Fruit fly (Drosophila melanogaster) whole organism, embryonic: ENCODE data around the gene CG5835.

ENCODE experiments used
- CG12155 ChIP-seq: fragments of 200-800 bp; sonication (Bioruptor generic); optimal IDR thresholded peaks from 3 replicates; lab custom pipeline; 2016; ENCODE audit warnings: missing biosample characterization, missing genetic modification characterization
- CG13894 ChIP-seq: fragments of 200-800 bp; sonication (Bioruptor generic); optimal IDR thresholded peaks from 3 replicates; lab custom pipeline; 2018; ENCODE audit warnings: missing biosample characterization, mild to moderate bottlenecking, missing genetic modification characterization, moderate library complexity
- CG16813 ChIP-seq: fragments of 200-800 bp; sonication (Bioruptor generic); IDR thresholded peaks from 3 replicates; pipeline ENCODE4 v1.3.6; 2022; ENCODE audit warnings: missing biosample characterization, missing genetic modification characterization; ENCODE audit not compliant: partially characterized antibody
- CG17829 ChIP-seq: fragments of 200-800 bp; optimal IDR thresholded peaks from 2 replicates; lab custom pipeline; 2019; ENCODE audit warnings: missing biosample characterization, mild to moderate bottlenecking, missing genetic modification characterization, moderate library complexity
- CG2116 ChIP-seq: fragments of 200-800 bp; sonication (Bioruptor generic); optimal IDR thresholded peaks from 3 replicates; lab custom pipeline; 2018; ENCODE audit warnings: missing biosample characterization, mild to moderate bottlenecking, missing genetic modification characterization
- CG6175 ChIP-seq: fragments of 200-800 bp; sonication (Bioruptor generic); IDR thresholded peaks from 3 replicates; pipeline ENCODE4 v1.3.6; 2022; ENCODE audit warnings: missing biosample characterization, missing genetic modification characterization
- CG7372 ChIP-seq: fragments of 200-800 bp; sonication (Bioruptor generic); IDR thresholded peaks from 2 replicates; pipeline ENCODE4 v1.3.6; 2022; ENCODE audit warnings: missing biosample characterization, missing genetic modification characterization
- CG7745 ChIP-seq: fragments of 200-800 bp; sonication (Bioruptor generic); optimal IDR thresholded peaks from 2 replicates; lab custom pipeline; 2018; ENCODE audit warnings: missing biosample characterization, mild to moderate bottlenecking, missing genetic modification characterization, moderate library complexity
- Camta ChIP-seq: fragments of 200-800 bp; sonication (Bioruptor generic); optimal IDR thresholded peaks from 2 replicates; lab custom pipeline; 2016; ENCODE audit warnings: missing biosample characterization, missing genetic modification characterization
- ERR ChIP-seq: fragments of 200-800 bp; sonication (Bioruptor generic); optimal IDR thresholded peaks from 2 replicates; lab custom pipeline; 2016; ENCODE audit warnings: missing biosample characterization, missing genetic modification characterization
- Hey ChIP-seq: fragments of 200-800 bp; sonication (Bioruptor generic); optimal IDR thresholded peaks from 3 replicates; lab custom pipeline; 2018; ENCODE audit warnings: missing biosample characterization, mild to moderate bottlenecking, missing genetic modification characterization
- Hr78 ChIP-seq, 2 experiments: fragments of 200-800 bp in 1 of 2; fragments of >200 bp in 1 of 2; sonication (Bioruptor generic) in 1 of 2; optimal IDR thresholded peaks; 2 replicates each; lab custom pipeline; 2017 to 2019; ENCODE audit warnings: missing biosample characterization in 2 of 2, missing genetic modification characterization in 2 of 2, mild to moderate bottlenecking in 1 of 2, moderate library complexity in 1 of 2
- Med ChIP-seq: fragments of 200-800 bp; sonication (Bioruptor generic); peaks from one replicate; lab custom pipeline; 2016; ENCODE audit warnings: missing biosample characterization, missing genetic modification characterization, mild to moderate bottlenecking, inconsistent platforms, moderate library complexity
- NFAT ChIP-seq: fragments of 200-800 bp; sonication (Bioruptor generic); IDR thresholded peaks from 2 replicates; pipeline ENCODE4 v1.3.6; 2022; ENCODE audit warnings: missing biosample characterization, missing genetic modification characterization
- Nf-YA ChIP-seq: fragments of 200-800 bp; sonication (Bioruptor generic); IDR thresholded peaks from 2 replicates; pipeline ENCODE4 v1.3.6; 2022; ENCODE audit warnings: missing biosample characterization, missing genetic modification characterization
- Nf-YC ChIP-seq: fragments of 200-800 bp; optimal IDR thresholded peaks from 3 replicates; lab custom pipeline; 2019; ENCODE audit warnings: missing biosample characterization, mild to moderate bottlenecking, missing genetic modification characterization, moderate library complexity
- Oli ChIP-seq: fragments of 200-800 bp; sonication (Bioruptor generic); optimal IDR thresholded peaks from 2 replicates; lab custom pipeline; 2018; ENCODE audit warnings: missing biosample characterization, mild to moderate bottlenecking, missing genetic modification characterization, moderate library complexity
- Rx ChIP-seq: fragments of 200-800 bp; sonication (Bioruptor generic); IDR thresholded peaks from 2 replicates; pipeline ENCODE4 v1.3.6; 2022; ENCODE audit warnings: missing biosample characterization, missing genetic modification characterization
- Scr ChIP-seq: fragments of 200-800 bp; sonication (Bioruptor generic); IDR thresholded peaks from 2 replicates; pipeline ENCODE4 v1.3.6; 2022; ENCODE audit warnings: missing biosample characterization, missing genetic modification characterization; ENCODE audit not compliant: partially characterized antibody
- abd-A ChIP-seq: fragments of 200-800 bp; sonication (Bioruptor generic); optimal IDR thresholded peaks from 3 replicates; lab custom pipeline; 2019; ENCODE audit warnings: missing biosample characterization, mild to moderate bottlenecking, missing genetic modification characterization, moderate library complexity
- ac ChIP-seq: fragments of 200-800 bp; sonication (Bioruptor generic); optimal IDR thresholded peaks from 3 replicates; lab custom pipeline; 2017; ENCODE audit warnings: missing biosample characterization, mild to moderate bottlenecking, missing genetic modification characterization
- az2 ChIP-seq: fragments of 200-800 bp; sonication (Bioruptor generic); optimal IDR thresholded peaks from 3 replicates; lab custom pipeline; 2016; ENCODE audit warnings: missing biosample characterization, missing genetic modification characterization
- crol ChIP-seq: fragments of 200-800 bp; sonication (Bioruptor generic); IDR thresholded peaks from 2 replicates; pipeline ENCODE4 v1.3.6; 2022; ENCODE audit warnings: missing biosample characterization, missing genetic modification characterization
- crp ChIP-seq, 2 experiments: fragments of 200-800 bp; sonication (Bioruptor generic); optimal IDR thresholded peaks; 2 replicates in 1 of 2; 3 replicates in 1 of 2; lab custom pipeline; 2017; ENCODE audit warnings: missing biosample characterization in 2 of 2, missing genetic modification characterization in 2 of 2, mild to moderate bottlenecking in 1 of 2, moderate library complexity in 1 of 2
- esg ChIP-seq: fragments of 200-800 bp; sonication (Bioruptor generic); conservative IDR thresholded peaks from 2 replicates; pipeline ENCODE4 v1.3.6; 2022; ENCODE audit warnings: missing biosample characterization, missing genetic modification characterization
- fd102C ChIP-seq: fragments of 200-800 bp; sonication (Bioruptor generic); optimal IDR thresholded peaks from 2 replicates; lab custom pipeline; 2018; ENCODE audit warnings: missing biosample characterization, mild to moderate bottlenecking, missing genetic modification characterization, moderate library complexity
- fd96Cb ChIP-seq: fragments of 200-800 bp; sonication (Bioruptor generic); optimal IDR thresholded peaks from 2 replicates; lab custom pipeline; 2018; ENCODE audit warnings: missing biosample characterization, mild to moderate bottlenecking, missing genetic modification characterization, moderate library complexity
- fu2 ChIP-seq: fragments of 200-800 bp; sonication (Bioruptor generic); optimal IDR thresholded peaks from 2 replicates; lab custom pipeline; 2016; ENCODE audit warnings: missing biosample characterization, missing genetic modification characterization
- kay ChIP-seq: fragments of 200-800 bp; sonication (Bioruptor generic); optimal IDR thresholded peaks from 2 replicates; lab custom pipeline; 2016; ENCODE audit warnings: missing biosample characterization, missing genetic modification characterization
- kni ChIP-seq: fragments of 200-800 bp; sonication (Bioruptor generic); optimal IDR thresholded peaks from 3 replicates; lab custom pipeline; 2017; ENCODE audit warnings: mild to moderate bottlenecking, missing biosample characterization, missing genetic modification reagents, missing genetic modification characterization
- knrl ChIP-seq: fragments of 200-800 bp; sonication (Bioruptor generic); IDR thresholded peaks from 3 replicates; pipeline ENCODE4 v1.3.6; 2022; ENCODE audit warnings: missing biosample characterization, missing genetic modification characterization; ENCODE audit not compliant: partially characterized antibody
- mirr ChIP-seq: fragments of 200-800 bp; sonication (Bioruptor generic); optimal IDR thresholded peaks from 3 replicates; lab custom pipeline; 2018; ENCODE audit warnings: missing biosample characterization, mild to moderate bottlenecking, missing genetic modification characterization
- oc ChIP-seq: fragments of 200-800 bp; sonication (Bioruptor generic); optimal IDR thresholded peaks from 2 replicates; lab custom pipeline; 2018; ENCODE audit warnings: missing biosample characterization, mild to moderate bottlenecking, missing genetic modification characterization, moderate library complexity
- otp ChIP-seq: fragments of 200-800 bp; sonication (Bioruptor generic); IDR thresholded peaks from 3 replicates; pipeline ENCODE4, ENCODE4 v1.3.6; 2022; ENCODE audit warnings: missing biosample characterization, missing genetic modification characterization
- rib ChIP-seq: fragments of 200-800 bp; sonication (Bioruptor generic); IDR thresholded peaks from 2 replicates; pipeline ENCODE4 v1.3.6; 2022; ENCODE audit warnings: missing biosample characterization, missing genetic modification characterization
- sc ChIP-seq, 3 experiments: fragments of >200 bp in 2 of 3; fragments of 200-800 bp in 1 of 3; sonication (Bioruptor generic) in 1 of 3; optimal IDR thresholded peaks; 2 replicates in 2 of 3; 3 replicates in 1 of 3; lab custom pipeline; 2017; ENCODE audit warnings: mild to moderate bottlenecking in 1 of 3, missing biosample characterization in 1 of 3, missing genetic modification characterization in 1 of 3, missing genetic modification reagents in 1 of 3
- sens ChIP-seq: fragments of 200-800 bp; sonication (Bioruptor generic); peaks from one replicate; lab custom pipeline; 2016; ENCODE audit warnings: missing biosample characterization, missing genetic modification characterization
- slbo ChIP-seq: fragments of 200-800 bp; sonication (Bioruptor generic); IDR thresholded peaks from 2 replicates; pipeline ENCODE4 v1.3.6; 2022; ENCODE audit warnings: missing biosample characterization, missing genetic modification characterization
- sqz ChIP-seq: fragments of 200-800 bp; sonication (Bioruptor generic); optimal IDR thresholded peaks from 3 replicates; lab custom pipeline; 2018; ENCODE audit warnings: missing biosample characterization, mild to moderate bottlenecking, missing genetic modification characterization
- tll ChIP-seq, 2 experiments: fragments of 200-800 bp in 1 of 2; fragments of >200 bp in 1 of 2; sonication (Bioruptor generic) in 1 of 2; optimal IDR thresholded peaks; 2 replicates each; lab custom pipeline; 2017 to 2019; ENCODE audit warnings: missing biosample characterization in 2 of 2, missing genetic modification characterization in 2 of 2, mild to moderate bottlenecking in 1 of 2, moderate library complexity in 1 of 2
- vvl ChIP-seq: fragments of 200-800 bp; sonication (Bioruptor generic); IDR thresholded peaks from 2 replicates; pipeline ENCODE4 v1.3.6; 2022; ENCODE audit warnings: missing biosample characterization, missing genetic modification characterization

The CG5835 gene

DNA sequence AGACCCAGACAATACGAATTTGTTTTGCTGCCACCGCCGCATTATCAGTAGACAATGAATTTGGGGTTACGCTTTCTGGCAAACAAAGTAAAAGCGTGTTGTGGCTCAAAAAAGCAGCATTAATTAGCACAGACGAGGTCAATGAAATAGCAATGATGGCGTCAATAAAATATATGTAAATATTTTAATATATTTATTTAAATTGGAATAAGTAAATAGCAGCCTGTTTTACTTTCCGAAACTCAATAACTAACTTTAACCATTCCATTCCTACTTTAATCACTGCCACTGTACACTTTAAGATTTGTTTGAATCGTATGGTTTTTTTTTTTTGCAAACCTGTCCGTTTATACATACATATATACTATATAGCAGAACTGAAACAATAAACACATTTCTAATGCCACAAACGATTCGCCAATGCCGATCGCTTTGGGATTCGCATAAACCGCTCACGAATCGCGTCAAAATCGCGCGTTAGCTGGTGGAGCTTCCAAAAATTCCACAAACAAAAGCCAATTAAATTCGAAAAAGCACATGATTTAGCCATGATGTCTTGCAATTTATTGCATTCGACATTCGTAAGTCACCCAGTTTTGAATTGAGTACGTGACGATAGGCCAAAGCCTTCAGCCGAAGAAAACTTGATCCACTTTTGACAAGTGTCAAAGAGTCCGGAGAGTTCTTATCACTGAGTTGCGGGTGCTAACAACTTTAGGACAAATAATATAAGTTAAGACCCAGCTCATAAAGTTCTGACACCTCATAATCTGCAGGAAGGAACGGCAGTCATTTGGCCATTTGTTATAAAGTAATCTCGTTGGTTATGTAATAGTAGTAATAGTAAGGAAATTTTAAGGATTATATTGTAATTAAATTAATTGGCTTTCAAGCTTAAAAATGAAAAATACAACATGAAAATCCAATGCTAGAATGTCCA, 1.4 kb downstream of the CG5835 start (continued):
- TF ChIP-seq mirr (no peak), Camta (GFP tag; lab: Kevin White, UChicago) (no peak), tll (GFP tag; optimal IDR thresholded peaks at IDR 0.05; lab: Kevin White, UChicago) (no peak)

dm6 chr3R:19150856-19151651, 2.4 kb downstream of the CG5835 start:
- TF ChIP-seq esg (GFP tag; lab: Robert Waterston, UW) (no peak), sqz (peak; percentile 77), Nf-YA (GFP tag; lab: Robert Waterston, UW) (no peak), mirr (no peak), slbo (GFP tag; lab: Robert Waterston, UW) (0 out of 2 replicates have a peak, but pooled peaks have one; percentile 12), vvl (GFP tag; lab: Robert Waterston, UW) (peak; percentile 78), abd-A (tag; lab: Kevin White, UChicago) (peak; percentile 2), kni (GFP tag; lab: Kevin White, UChicago) (peak; percentile 39), knrl (GFP tag; lab: Robert Waterston, UW) (0 out of 3 replicates have a peak, but pooled peaks have one; percentile 27), Med (GFP tag; lab: Kevin White, UChicago) (peak; percentile 50), kay (GFP tag; lab: Kevin White, UChicago) (peak; percentile 58), rib (no peak), oc (tag; lab: Kevin White, UChicago) (peak; percentile 45), Scr (GFP tag; lab: Robert Waterston, UW) (no peak), crol (peak; percentile 28; the same call in 1 of the 2 replicates), NFAT (GFP tag; lab: Robert Waterston, UW) (no peak), CG6175 (GFP tag; lab: Robert Waterston, UW) (no peak)

DNA sequence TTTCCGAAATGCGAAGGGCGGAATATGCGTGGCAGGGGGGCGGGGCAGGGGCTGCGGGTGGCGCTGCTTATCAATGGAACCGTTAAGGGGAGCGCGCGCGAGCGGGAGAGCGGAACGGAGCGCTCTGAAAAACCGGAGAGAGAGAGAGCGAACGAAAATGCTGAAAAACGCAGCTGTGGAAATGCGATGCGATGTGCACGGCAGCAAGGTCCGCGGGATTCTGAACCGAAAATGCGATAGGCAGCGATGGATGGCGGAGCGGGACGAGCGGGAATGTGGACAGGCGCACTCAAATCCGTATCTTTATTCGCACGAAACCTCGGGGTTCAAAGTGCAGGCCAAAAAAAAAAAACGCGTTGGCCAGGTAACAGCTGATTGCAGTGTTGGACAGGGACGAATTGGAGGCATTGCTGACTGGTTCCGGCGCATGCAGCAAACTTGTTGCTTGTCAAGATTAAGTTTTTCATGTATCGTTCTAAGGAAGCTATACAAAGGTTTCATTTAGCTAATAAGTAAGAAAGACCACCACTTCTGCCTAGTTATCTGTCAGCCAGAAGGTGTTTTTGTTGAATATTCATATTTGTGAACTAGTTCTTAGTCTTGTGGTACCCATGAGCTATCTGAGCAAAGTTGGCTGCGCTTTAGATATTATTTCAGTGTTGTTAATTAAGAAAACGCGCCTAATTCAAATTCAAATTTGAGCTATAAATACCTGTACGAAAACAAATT, 5.8 kb downstream of the CG5835 start, which contains the start of gene Ppcs:
Gene Ppcs (minus strand): TSS at position 400 of the 729 bp plus-strand sequence.
- TF ChIP-seq CG7745 (tag; lab: Kevin White, UChicago) = no peak
- peak; percentile 48 for TF ChIP-seq Nf-YC (tag; lab: Kevin White, UChicago)
- peak in 1 of 2 experiments; percentile 100 for TF ChIP-seq Hr78 (GFP tag; optimal IDR thresholded peaks at IDR 0.05; lab: Kevin White, UChicago)
- peak; percentile 69 for TF ChIP-seq CG2116 (GFP tag; lab: Kevin White, UChicago)
- peak; percentile 54 for TF ChIP-seq CG13894 (tag; lab: Kevin White, UChicago)
- peak; percentile 30 for TF ChIP-seq fd96Cb
- no peak for TF ChIP-seq sc (optimal IDR thresholded peaks at IDR 0.05; lab: Kevin White, UChicago)
- TF ChIP-seq sc (GFP tag; optimal IDR thresholded peaks at IDR 0.05; lab: Kevin White, UChicago) = peak; percentile 20
- TF ChIP-seq CG7372 (GFP tag; lab: Robert Waterston, UW) = no peak
- TF ChIP-seq az2 = peak; percentile 57
- peak; percentile 35 for TF ChIP-seq ERR (GFP tag; lab: Kevin White, UChicago)
- no peak for TF ChIP-seq fd102C (GFP tag; lab: Kevin White, UChicago)
- 0 out of 2 replicates have a peak, but pooled peaks have one; percentile 4 for TF ChIP-seq Rx (GFP tag; lab: Robert Waterston, UW)
- TF ChIP-seq CG17829 = peak; percentile 10
- peak; percentile 26 for TF ChIP-seq Oli (tag; lab: Kevin White, UChicago)
- TF ChIP-seq Hey (tag; lab: Kevin White, UChicago) = peak; percentile 86
- TF ChIP-seq crp (GFP tag; optimal IDR thresholded peaks at IDR 0.05; lab: Kevin White, UChicago) = peak; percentile 86 to 96
- no peak for TF ChIP-seq CG16813 (GFP tag; lab: Robert Waterston, UW)
- TF ChIP-seq sens (GFP tag; lab: Kevin White, UChicago) = peak; percentile 81
- TF ChIP-seq fu2 (GFP tag; lab: Kevin White, UChicago) = peak; percentile 73
- peak; percentile 49 for TF ChIP-seq CG12155 (GFP tag; lab: Kevin White, UChicago)
- TF ChIP-seq ac = no peak
- peak; percentile 45; the same call in 2 of the 3 replicates for TF ChIP-seq otp (GFP tag; lab: Robert Waterston, UW)
